Worm (Caenorhabditis elegans): Measurements from ENCODE around the gene Y67D2.2.

Y67D2.2 gene

DNA sequence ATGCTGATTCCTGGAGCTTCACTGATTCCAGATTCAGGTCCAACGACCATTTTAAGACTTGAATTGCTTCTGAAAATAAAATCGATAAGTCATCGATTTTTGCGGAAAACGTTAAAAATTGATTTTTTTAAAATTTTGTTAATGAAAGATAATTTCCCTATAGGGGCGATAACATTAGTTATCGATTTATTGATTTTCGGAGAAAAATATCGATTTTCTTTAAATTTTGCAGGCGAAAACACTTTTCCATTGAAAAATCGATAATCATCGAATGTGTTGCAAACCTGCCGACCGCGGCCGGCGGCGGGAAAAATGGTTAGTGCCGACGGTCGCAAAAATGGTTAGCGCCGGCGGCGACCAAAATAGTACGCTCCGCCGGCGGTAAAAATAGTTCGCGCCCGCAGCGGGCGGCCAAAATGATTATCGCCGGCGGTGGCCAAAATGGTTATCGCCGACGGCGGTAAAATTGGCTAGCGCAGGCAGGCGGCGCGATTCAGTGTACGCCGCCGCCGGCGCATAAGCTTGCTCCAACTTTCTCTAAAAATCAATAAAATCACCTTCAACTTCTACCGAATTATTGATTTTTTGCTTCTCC, 54.5 kb downstream of the Y67D2.2 start:
- TF ChIP-seq drap-1 (GFP tag; optimal IDR thresholded peaks at IDR 0.05) (no peak), mep-1 (tag; optimal IDR thresholded peaks at IDR 0.05) (no peak), lin-13 (tag; optimal IDR thresholded peaks at IDR 0.05) (no peak), ztf-11 (tag; optimal IDR thresholded peaks at IDR 0.05) (no peak), mls-2 (tag; optimal IDR thresholded peaks at IDR 0.05) (no peak), nhr-237 (tag; optimal IDR thresholded peaks at IDR 0.05) (no peak), elt-3 (tag; optimal IDR thresholded peaks at IDR 0.05) (no peak), nhr-76 (tag; optimal IDR thresholded peaks at IDR 0.05) (no peak), ceh-43 (GFP tag; optimal IDR thresholded peaks at IDR 0.05) (no peak), nhr-12 (tag; optimal IDR thresholded peaks at IDR 0.05) (no peak), lin-32 (GFP tag; optimal IDR thresholded peaks at IDR 0.05) (no peak), mab-5 (tag; optimal IDR thresholded peaks at IDR 0.05) (no peak), unc-120 (tag; optimal IDR thresholded peaks at IDR 0.05; ENCODE audit: poor library complexity, severe bottlenecking) (no peak), unc-39 (tag; optimal IDR thresholded peaks at IDR 0.05) (no peak)

DNA sequence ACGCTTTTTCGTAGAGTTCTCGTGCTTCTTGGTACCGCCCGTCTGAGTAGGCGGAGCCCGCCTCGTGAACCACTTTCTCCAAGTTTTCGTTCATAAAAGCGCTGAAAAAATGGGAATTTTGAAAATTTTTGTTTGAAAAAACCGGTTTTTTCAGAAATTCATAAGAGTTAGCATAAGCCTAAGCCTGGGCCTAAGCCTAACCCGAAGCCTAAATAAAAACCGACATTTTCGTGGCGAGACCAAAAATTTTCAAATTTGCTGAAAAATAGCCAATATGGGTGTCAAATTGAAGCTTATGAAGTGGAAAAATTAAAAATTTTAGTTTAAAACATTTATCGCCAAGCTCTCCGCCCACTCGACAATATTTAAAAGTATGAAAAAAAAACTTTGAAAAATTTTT, 55.3 kb downstream of the Y67D2.2 start, which contains the start of gene Y22D7AL.9:
TSS of gene Y22D7AL.9 (minus strand) at position 101 of the 400 bp plus-strand sequence.
- TF ChIP-seq lsy-2 (tag; optimal IDR thresholded peaks at IDR 0.05) = no peak
- TF ChIP-seq snpc-4 (tag; optimal IDR thresholded peaks at IDR 0.05) = no peak
- TF ChIP-seq drap-1 (GFP tag; optimal IDR thresholded peaks at IDR 0.05) = no peak
- no peak for TF ChIP-seq ceh-83 (GFP tag; optimal IDR thresholded peaks at IDR 0.05)
- no peak for TF ChIP-seq mab-5 (tag; optimal IDR thresholded peaks at IDR 0.05)
- TF ChIP-seq hlh-1 (tag; optimal IDR thresholded peaks at IDR 0.05) = no peak
- no peak for TF ChIP-seq sem-2 (GFP tag; optimal IDR thresholded peaks at IDR 0.05)
- TF ChIP-seq elt-1 (tag; optimal IDR thresholded peaks at IDR 0.05; ENCODE audit: borderline replicate concordance, insufficient read depth) = no peak
- no peak for TF ChIP-seq bed-3 (GFP tag; optimal IDR thresholded peaks at IDR 0.05)
- no peak for TF ChIP-seq ces-1 (GFP tag; optimal IDR thresholded peaks at IDR 0.05)
- TF ChIP-seq sptf-1 (tag; optimal IDR thresholded peaks at IDR 0.05) = no peak
- TF ChIP-seq unc-120 (tag; optimal IDR thresholded peaks at IDR 0.05; ENCODE audit: poor library complexity, severe bottlenecking) = no peak
- TF ChIP-seq unc-39 (tag; optimal IDR thresholded peaks at IDR 0.05) = no peak
- no peak for TF ChIP-seq ceh-43 (GFP tag; optimal IDR thresholded peaks at IDR 0.05)
- TF ChIP-seq nhr-2 (tag; optimal IDR thresholded peaks at IDR 0.05) = no peak
- no peak for TF ChIP-seq nhr-28 (tag; optimal IDR thresholded peaks at IDR 0.05)
- no peak for TF ChIP-seq blmp-1 (tag; optimal IDR thresholded peaks at IDR 0.05)
- no peak for TF ChIP-seq flh-1 (GFP tag; optimal IDR thresholded peaks at IDR 0.05)
- TF ChIP-seq nhr-12 (tag; optimal IDR thresholded peaks at IDR 0.05) = no peak

DNA sequence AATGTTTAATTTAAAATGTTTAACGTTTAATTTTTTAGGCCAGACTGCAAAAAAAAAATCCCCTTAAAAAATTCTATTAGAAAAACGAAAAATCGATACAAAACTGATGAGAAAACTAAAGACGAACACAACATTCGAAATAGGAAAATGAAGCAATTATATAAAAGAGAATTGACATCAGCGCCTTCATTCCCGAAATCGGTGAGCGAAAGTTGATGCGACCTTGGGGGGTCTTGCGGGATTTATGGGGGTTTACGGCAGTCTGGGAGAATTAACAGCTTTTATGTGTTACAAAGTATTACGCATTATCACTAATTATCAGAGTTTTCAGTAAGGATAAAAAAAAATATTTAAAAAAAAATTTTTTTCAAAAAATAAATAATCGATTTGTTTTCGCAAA, 55.8 kb downstream of the Y67D2.2 start:
- peak; percentile 62 for TF ChIP-seq blmp-1 (tag; optimal IDR thresholded peaks at IDR 0.05)
- no peak for TF ChIP-seq lin-32 (GFP tag; optimal IDR thresholded peaks at IDR 0.05)

DNA sequence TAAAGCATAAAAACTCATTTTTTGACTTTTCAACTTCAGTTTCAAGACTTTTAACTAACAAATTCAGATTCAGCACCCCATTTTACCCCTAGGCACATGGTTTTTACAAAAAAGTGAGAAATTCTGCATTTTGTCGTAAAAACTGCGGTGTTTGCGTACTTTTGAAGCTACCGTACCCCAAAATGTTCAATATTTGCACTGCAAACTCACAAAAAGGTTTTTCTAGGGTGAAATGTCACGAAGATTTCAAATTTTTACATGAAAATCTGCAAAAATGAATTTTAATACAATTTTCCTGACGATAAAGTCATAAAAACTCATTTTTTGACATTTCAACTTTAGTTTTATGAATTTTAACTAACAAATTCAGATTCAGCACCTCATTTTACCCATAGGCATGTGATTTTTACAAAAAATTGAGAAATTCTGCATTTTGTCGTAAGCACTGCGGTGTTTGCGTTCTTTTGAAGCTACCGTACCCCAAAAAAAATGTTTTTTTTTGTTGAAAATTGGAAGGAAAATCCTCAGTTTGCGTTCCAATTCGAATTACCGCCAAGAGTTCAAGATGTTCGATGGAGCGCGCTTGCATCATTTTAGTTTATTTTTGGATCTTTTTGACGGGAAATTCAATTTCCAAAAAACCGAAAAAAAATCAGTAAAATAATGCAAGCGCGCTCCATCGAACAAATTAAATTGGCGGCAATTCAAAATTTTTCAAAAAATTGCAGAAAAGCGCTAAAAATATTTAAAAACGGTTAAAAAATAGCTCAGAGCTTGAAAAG, 57.8 kb downstream of the Y67D2.2 start:
- TF ChIP-seq cnd-1 (tag; optimal IDR thresholded peaks at IDR 0.05) (no peak), lsy-2 (tag; optimal IDR thresholded peaks at IDR 0.05) (peak; percentile 62)

DNA sequence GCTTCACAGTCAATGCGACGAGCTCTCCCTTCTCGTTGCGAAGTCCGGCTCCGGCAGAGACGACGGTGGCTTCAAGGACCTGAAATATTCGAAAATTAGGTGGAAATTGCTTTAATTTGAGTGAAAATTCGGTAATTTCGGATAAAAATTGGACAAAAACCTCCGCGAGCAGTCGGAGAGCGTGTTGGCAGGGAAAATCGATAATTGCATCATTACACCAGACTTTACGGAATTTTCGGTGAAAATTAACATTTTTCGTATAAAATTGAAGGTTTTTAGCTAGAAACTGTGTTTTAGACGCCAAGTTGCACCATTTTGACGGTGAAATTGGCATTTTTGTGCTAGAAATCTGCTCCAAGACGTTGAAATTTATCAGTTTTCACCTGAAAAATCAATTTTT, 59.7 kb downstream of the Y67D2.2 start:
- TF ChIP-seq ztf-11 (tag; optimal IDR thresholded peaks at IDR 0.05) (no peak), lin-13 (tag; optimal IDR thresholded peaks at IDR 0.05) (no peak), nhr-12 (tag; optimal IDR thresholded peaks at IDR 0.05) (no peak), pha-4 (tag; optimal IDR thresholded peaks at IDR 0.05) (no peak), lsy-2 (tag; optimal IDR thresholded peaks at IDR 0.05) (no peak), sem-2 (GFP tag; optimal IDR thresholded peaks at IDR 0.05) (no peak), ceh-83 (GFP tag; optimal IDR thresholded peaks at IDR 0.05) (no peak), unc-62 (GFP tag; optimal IDR thresholded peaks at IDR 0.05) (no peak), M03D4.4 (tag; optimal IDR thresholded peaks at IDR 0.05) (no peak), unc-120 (tag; optimal IDR thresholded peaks at IDR 0.05; ENCODE audit: poor library complexity, severe bottlenecking) (no peak), sptf-1 (tag; optimal IDR thresholded peaks at IDR 0.05) (no peak), mls-2 (tag; optimal IDR thresholded peaks at IDR 0.05) (no peak), elt-1 (tag; optimal IDR thresholded peaks at IDR 0.05; ENCODE audit: borderline replicate concordance, insufficient read depth) (no peak), blmp-1 (tag; optimal IDR thresholded peaks at IDR 0.05) (no peak), ham-2 (GFP tag; optimal IDR thresholded peaks at IDR 0.05) (no peak), zip-8 (tag; optimal IDR thresholded peaks at IDR 0.05) (no peak), ceh-39 (tag; optimal IDR thresholded peaks at IDR 0.05) (no peak), ceh-43 (GFP tag; optimal IDR thresholded peaks at IDR 0.05) (no peak), bed-3 (GFP tag; optimal IDR thresholded peaks at IDR 0.05) (no peak), nhr-28 (tag; optimal IDR thresholded peaks at IDR 0.05) (no peak)
